Worm (Caenorhabditis elegans): ENCODE data around the gene T19D7.7.

The T19D7.7 gene

ce11 chrX:637588-637987 is 43.2 kb downstream of the T19D7.7 start:
- TF ChIP-seq pes-1 (GFP tag; IDR thresholded peaks at IDR 0.05), result no peak
- no peak for TF ChIP-seq hnd-1 (tag; optimal IDR thresholded peaks at IDR 0.05)
- no peak for TF ChIP-seq aly-1 (tag; optimal IDR thresholded peaks at IDR 0.05)
- TF ChIP-seq B0310.2 (tag; optimal IDR thresholded peaks at IDR 0.05), result no peak
- no peak for TF ChIP-seq ceh-13 (GFP tag; optimal IDR thresholded peaks at IDR 0.05)
- TF ChIP-seq ets-7 (tag; optimal IDR thresholded peaks at IDR 0.05), result no peak
- TF ChIP-seq sea-1 (GFP tag; conservative IDR thresholded peaks at IDR 0.05), result no peak
- TF ChIP-seq F13C5.2 (tag; optimal IDR thresholded peaks at IDR 0.05), result no peak
- no peak for TF ChIP-seq hmbx-1 (tag; optimal IDR thresholded peaks at IDR 0.05)
- TF ChIP-seq hmg-4 (GFP tag; optimal IDR thresholded peaks at IDR 0.05), result no peak
- no peak for TF ChIP-seq ceh-36 (tag; optimal IDR thresholded peaks at IDR 0.05)
- no peak for TF ChIP-seq ama-1 (optimal IDR thresholded peaks at IDR 0.05)
- no peak for TF ChIP-seq tbx-37 (GFP tag; conservative IDR thresholded peaks at IDR 0.05)
- no peak for TF ChIP-seq tra-4 (tag; optimal IDR thresholded peaks at IDR 0.05)
- TF ChIP-seq scrt-1 (GFP tag; IDR thresholded peaks at IDR 0.05), result no peak
- no peak for TF ChIP-seq flt-1 (GFP tag; IDR thresholded peaks at IDR 0.05)
- no peak for TF ChIP-seq tbx-11 (GFP tag; IDR thresholded peaks at IDR 0.05)

ce11 chrX:636893-637292 is 43.9 kb downstream of the T19D7.7 start, which contains the start of gene pha-2:
Gene pha-2 (minus strand): TSS chrX:636993.
- TF ChIP-seq pes-1 (GFP tag; IDR thresholded peaks at IDR 0.05) (no peak), ceh-13 (GFP tag; optimal IDR thresholded peaks at IDR 0.05) (no peak), ets-7 (tag; optimal IDR thresholded peaks at IDR 0.05) (no peak), tra-4 (tag; optimal IDR thresholded peaks at IDR 0.05) (no peak), ceh-36 (tag; optimal IDR thresholded peaks at IDR 0.05) (no peak), flt-1 (GFP tag; IDR thresholded peaks at IDR 0.05) (no peak), hmbx-1 (tag; optimal IDR thresholded peaks at IDR 0.05) (no peak), F13C5.2 (tag; optimal IDR thresholded peaks at IDR 0.05) (no peak), hmg-4 (GFP tag; optimal IDR thresholded peaks at IDR 0.05) (no peak), B0310.2 (tag; optimal IDR thresholded peaks at IDR 0.05) (no peak), tbx-11 (GFP tag; IDR thresholded peaks at IDR 0.05) (no peak), scrt-1 (GFP tag; IDR thresholded peaks at IDR 0.05) (no peak)

- TF ChIP-seq tbx-37 (GFP tag; conservative IDR thresholded peaks at IDR 0.05) (no peak), ama-1 (optimal IDR thresholded peaks at IDR 0.05) (no peak), sea-1 (GFP tag; conservative IDR thresholded peaks at IDR 0.05) (no peak), pes-1 (GFP tag; IDR thresholded peaks at IDR 0.05) (no peak), hmbx-1 (tag; optimal IDR thresholded peaks at IDR 0.05) (no peak), hmg-4 (GFP tag; optimal IDR thresholded peaks at IDR 0.05) (no peak), ceh-13 (GFP tag; optimal IDR thresholded peaks at IDR 0.05) (no peak), flt-1 (GFP tag; IDR thresholded peaks at IDR 0.05) (no peak), F13C5.2 (tag; optimal IDR thresholded peaks at IDR 0.05) (no peak), ets-7 (tag; optimal IDR thresholded peaks at IDR 0.05) (no peak), aly-1 (tag; optimal IDR thresholded peaks at IDR 0.05) (no peak), ceh-36 (tag; optimal IDR thresholded peaks at IDR 0.05) (no peak), tra-4 (tag; optimal IDR thresholded peaks at IDR 0.05) (no peak), B0310.2 (tag; optimal IDR thresholded peaks at IDR 0.05) (no peak), scrt-1 (GFP tag; IDR thresholded peaks at IDR 0.05) (no peak)
These were observed 51.7 kb downstream of the T19D7.7 start, which contains the start of gene M6.4 for ce11 chrX:629134-629533. Gene M6.4 (plus strand): TSS chrX:629188.
